Worm (Caenorhabditis elegans) whole organism, young adult: Measurements from ENCODE around the gene mfsd-11.

Experiments used
- B0019.2 ChIP-seq: fragments of 200-800 bp; sonication (Bioruptor generic); conservative IDR thresholded peaks from 2 replicates; pipeline ENCODE4 v1.3.6; 2022; ENCODE audit warnings: missing genetic modification reagents, missing genetic modification characterization, missing compliant biosample characterization
- T26A5.8 ChIP-seq: sonication (generic microtip); optimal IDR thresholded peaks from 2 replicates; lab custom pipeline; 2016; ENCODE audit warnings: missing genetic modification characterization, missing compliant biosample characterization
- Y56A3A.18 ChIP-seq: fragments of 200-800 bp; sonication (Bioruptor generic); IDR thresholded peaks from 2 replicates; pipeline ENCODE4 v1.3.6; 2022; ENCODE audit warnings: missing genetic modification reagents, missing genetic modification characterization, missing compliant biosample characterization
- ama-1 ChIP-seq, 3 experiments: fragments of 150-350 bp in 1 of 3; sonication (generic microtip) in 2 of 3; optimal IDR thresholded peaks; 2 replicates each; lab custom pipeline; 2014 to 2018; ENCODE audit warnings: missing biosample characterization in 2 of 3, missing genetic modification characterization in 2 of 3, missing genetic modification reagents in 2 of 3
- efl-1 ChIP-seq: fragments of 150-350 bp; optimal IDR thresholded peaks from 2 replicates; lab custom pipeline; 2014; ENCODE audit warnings: missing biosample characterization, missing genetic modification reagents, missing genetic modification characterization
- unc-62 ChIP-seq: fragments of 150-350 bp; optimal IDR thresholded peaks from 2 replicates; lab custom pipeline; 2014; ENCODE audit warnings: missing biosample characterization, missing genetic modification reagents, missing genetic modification characterization
- ztf-18 ChIP-seq: sonication (generic microtip); optimal IDR thresholded peaks from 2 replicates; lab custom pipeline; 2016; ENCODE audit warnings: missing genotype, mild to moderate bottlenecking, missing genetic modification characterization, missing compliant biosample characterization

DNA sequence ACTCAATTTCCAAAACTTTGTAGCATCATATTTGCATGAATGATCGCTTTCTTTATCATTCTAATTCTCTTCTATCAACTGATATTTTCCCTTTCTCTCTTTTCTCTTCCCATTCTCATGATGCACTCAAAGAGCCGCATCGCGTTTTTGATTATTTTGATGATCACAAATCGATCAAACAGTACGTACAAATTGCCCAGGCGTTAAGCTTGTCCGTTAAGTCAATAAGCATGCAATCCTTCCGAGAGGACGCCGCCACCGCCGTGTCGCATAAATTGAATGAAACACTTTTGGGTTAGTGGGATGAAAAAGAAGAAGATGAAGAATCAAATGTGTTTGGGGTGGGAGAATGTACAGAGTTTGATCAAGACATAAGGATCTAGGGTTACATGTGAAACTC lies 27.7 kb upstream of the mfsd-11 start:
- no peak for TF ChIP-seq ztf-18
- TF ChIP-seq unc-62 (GFP tag; lab: Kevin White, UChicago): no peak
- TF ChIP-seq T26A5.8 (tag; lab: Kevin White, UChicago): no peak
- no peak for TF ChIP-seq ama-1 (optimal IDR thresholded peaks at IDR 0.05; lab: Kevin White, UChicago)
- TF ChIP-seq ama-1 (GFP tag; optimal IDR thresholded peaks at IDR 0.05; lab: Kevin White, UChicago): no peak
- TF ChIP-seq B0019.2 (GFP tag; lab: Robert Waterston, UW): no peak
- TF ChIP-seq efl-1 (GFP tag; lab: Kevin White, UChicago): no peak
- TF ChIP-seq Y56A3A.18: no peak
